Fruit fly (Drosophila melanogaster) whole organism, prepupa: Measurements from ENCODE around the gene CG9396.

Experiments used
- Blimp-1 ChIP-seq: fragments of 200-800 bp; sonication (Bioruptor generic); optimal IDR thresholded peaks from 3 replicates; lab custom pipeline; 2017; ENCODE audit warnings: missing biosample characterization, missing genetic modification characterization, mild to moderate bottlenecking, moderate library complexity, missing genetic modification reagents
- CG10631 ChIP-seq: fragments of 200-800 bp; sonication (Bioruptor generic); optimal IDR thresholded peaks from 2 replicates; lab custom pipeline; 2016; ENCODE audit warnings: missing biosample characterization, missing genetic modification characterization
- CG11294 ChIP-seq: fragments of 200-800 bp; sonication (Bioruptor generic); IDR thresholded peaks from 2 replicates; pipeline ENCODE4 v1.3.6; 2022; ENCODE audit warnings: missing biosample characterization, missing genetic modification characterization
- CG15336 ChIP-seq: fragments of 200-800 bp; sonication (Bioruptor generic); IDR thresholded peaks from 2 replicates; pipeline ENCODE4 v1.3.6; 2022; ENCODE audit warnings: missing biosample characterization, missing genetic modification characterization
- CG1621 ChIP-seq: fragments of 200-800 bp; sonication (Bioruptor generic); optimal IDR thresholded peaks from 3 replicates; lab custom pipeline; 2018; ENCODE audit warnings: missing biosample characterization, mild to moderate bottlenecking, missing genetic modification characterization
- CG3032 ChIP-seq: fragments of 200-800 bp; optimal IDR thresholded peaks from 2 replicates; lab custom pipeline; 2019; ENCODE audit warnings: missing biosample characterization, mild to moderate bottlenecking, missing genetic modification characterization, moderate library complexity
- CG31627 ChIP-seq: fragments of 200-800 bp; sonication (Bioruptor generic); optimal IDR thresholded peaks from 3 replicates; lab custom pipeline; 2016; ENCODE audit warnings: missing biosample characterization, missing genetic modification characterization
- CG32006 ChIP-seq: fragments of 200-800 bp; sonication (Bioruptor generic); optimal IDR thresholded peaks from 3 replicates; lab custom pipeline; 2017; ENCODE audit warnings: missing biosample characterization, mild to moderate bottlenecking, missing genetic modification characterization
- CG34406 ChIP-seq: fragments of 200-800 bp; sonication (Bioruptor generic); optimal IDR thresholded peaks from 3 replicates; lab custom pipeline; 2016; ENCODE audit warnings: missing biosample characterization, missing genetic modification characterization
- CG3919 ChIP-seq: fragments of 200-800 bp; sonication (Bioruptor generic); optimal IDR thresholded peaks from 3 replicates; lab custom pipeline; 2016; ENCODE audit warnings: missing biosample characterization, missing genetic modification characterization
- CG4318 ChIP-seq: fragments of 200-800 bp; sonication (Bioruptor generic); optimal IDR thresholded peaks from 3 replicates; lab custom pipeline; 2017; ENCODE audit warnings: missing biosample characterization, mild to moderate bottlenecking, missing genetic modification characterization
- CG6163 ChIP-seq: fragments of 200-800 bp; sonication (Bioruptor generic); IDR thresholded peaks from 3 replicates; pipeline ENCODE4 v1.3.6; 2022; ENCODE audit warnings: missing biosample characterization, missing genetic modification characterization
- CG6276 ChIP-seq: fragments of 200-800 bp; sonication (Bioruptor generic); optimal IDR thresholded peaks from 2 replicates; lab custom pipeline; 2017; ENCODE audit warnings: missing biosample characterization, mild to moderate bottlenecking, missing genetic modification characterization
- CG6792 ChIP-seq: fragments of 200-800 bp; sonication (Bioruptor generic); optimal IDR thresholded peaks from 3 replicates; lab custom pipeline; 2016; ENCODE audit warnings: missing biosample characterization, missing genetic modification characterization
- CG6808 ChIP-seq: fragments of 200-800 bp; sonication (Bioruptor generic); optimal IDR thresholded peaks from 3 replicates; lab custom pipeline; 2017; ENCODE audit warnings: missing biosample characterization, missing genetic modification characterization, mild to moderate bottlenecking, moderate library complexity, missing genetic modification reagents
- CG7368 ChIP-seq: fragments of 200-800 bp; sonication (Bioruptor generic); optimal IDR thresholded peaks from 3 replicates; lab custom pipeline; 2016; ENCODE audit warnings: missing biosample characterization, missing genetic modification characterization
- CG8119 ChIP-seq: fragments of 200-800 bp; sonication (Bioruptor generic); IDR thresholded peaks from 3 replicates; pipeline ENCODE4 v1.3.6; 2022; ENCODE audit warnings: missing biosample characterization, missing genetic modification characterization
- CG8319 ChIP-seq: fragments of 200-800 bp; sonication (Bioruptor generic); optimal IDR thresholded peaks from 3 replicates; lab custom pipeline; 2016; ENCODE audit warnings: missing biosample characterization, missing genetic modification characterization
- CG8632 ChIP-seq: fragments of 200-800 bp; sonication (Bioruptor generic); optimal IDR thresholded peaks from 3 replicates; lab custom pipeline; 2016; ENCODE audit warnings: missing biosample characterization, missing genetic modification characterization
- Eip93F ChIP-seq: fragments of 200-800 bp; sonication (Bioruptor generic); optimal IDR thresholded peaks from 2 replicates; lab custom pipeline; 2016; ENCODE audit warnings: missing biosample characterization, mild to moderate bottlenecking, missing genetic modification characterization
- Ets21C ChIP-seq: fragments of 200-800 bp; sonication (Bioruptor generic); optimal IDR thresholded peaks from 3 replicates; lab custom pipeline; 2016; ENCODE audit warnings: missing biosample characterization, missing genetic modification characterization
- Ets96B ChIP-seq: fragments of 200-800 bp; optimal IDR thresholded peaks from 2 replicates; lab custom pipeline; 2019; ENCODE audit warnings: missing biosample characterization, mild to moderate bottlenecking, missing genetic modification characterization, moderate library complexity
- Gug ChIP-seq: fragments of 200-800 bp; sonication (Bioruptor generic); IDR thresholded peaks from 2 replicates; pipeline ENCODE4 v1.3.6; 2022; ENCODE audit warnings: missing biosample characterization, missing genetic modification characterization
- Hr38 ChIP-seq: sonication (Bioruptor generic); optimal IDR thresholded peaks from 2 replicates; lab custom pipeline; 2016; ENCODE audit warnings: missing biosample characterization, missing genetic modification characterization
- Hr39 ChIP-seq: fragments of 200-800 bp; sonication (Bioruptor generic); optimal IDR thresholded peaks from 2 replicates; lab custom pipeline; 2016; ENCODE audit warnings: missing biosample characterization, missing genetic modification characterization
- Hr4 ChIP-seq: fragments of 200-800 bp; sonication (Bioruptor generic); optimal IDR thresholded peaks from 3 replicates; lab custom pipeline; 2016; ENCODE audit warnings: missing biosample characterization, missing genetic modification characterization
- Lpt ChIP-seq: fragments of 200-800 bp; sonication (Bioruptor generic); optimal IDR thresholded peaks from 3 replicates; lab custom pipeline; 2016; ENCODE audit warnings: missing biosample characterization, missing genetic modification characterization
- Met ChIP-seq: fragments of 200-800 bp; sonication (Bioruptor generic); optimal IDR thresholded peaks from 3 replicates; lab custom pipeline; 2016; ENCODE audit warnings: missing biosample characterization, missing genetic modification characterization
- Sox14 ChIP-seq: fragments of 200-800 bp; sonication (Bioruptor generic); optimal IDR thresholded peaks from 3 replicates; lab custom pipeline; 2016; ENCODE audit warnings: missing biosample characterization, missing genetic modification characterization
- Sox15 ChIP-seq: fragments of 200-800 bp; sonication (Bioruptor generic); optimal IDR thresholded peaks from 3 replicates; lab custom pipeline; 2016; ENCODE audit warnings: missing biosample characterization, missing genetic modification characterization
- achi ChIP-seq: fragments of 200-800 bp; sonication (Bioruptor generic); optimal IDR thresholded peaks from 3 replicates; lab custom pipeline; 2016; ENCODE audit warnings: missing biosample characterization, missing genetic modification characterization
- acj6 ChIP-seq: fragments of 200-800 bp; sonication (Bioruptor generic); optimal IDR thresholded peaks from 3 replicates; lab custom pipeline; 2016; ENCODE audit warnings: missing biosample characterization, missing genetic modification characterization
- cyc ChIP-seq: fragments of 200-800 bp; sonication (Bioruptor generic); optimal IDR thresholded peaks from 3 replicates; lab custom pipeline; 2016; ENCODE audit warnings: missing biosample characterization, missing genetic modification characterization
- dac ChIP-seq: fragments of 200-800 bp; sonication (Bioruptor generic); optimal IDR thresholded peaks from 2 replicates; lab custom pipeline; 2017; ENCODE audit warnings: missing biosample characterization, mild to moderate bottlenecking, missing genetic modification characterization
- esn ChIP-seq: fragments of 200-800 bp; sonication (Bioruptor generic); optimal IDR thresholded peaks from 2 replicates; lab custom pipeline; 2016; ENCODE audit warnings: missing biosample characterization, mild to moderate bottlenecking, missing genetic modification characterization, moderate library complexity
- fd59A ChIP-seq: fragments of 200-800 bp; sonication (Bioruptor generic); optimal IDR thresholded peaks from 2 replicates; lab custom pipeline; 2017; ENCODE audit warnings: missing biosample characterization, mild to moderate bottlenecking, missing genetic modification characterization, missing genetic modification reagents
- fd85E ChIP-seq: fragments of 200-800 bp; sonication (Bioruptor generic); optimal IDR thresholded peaks from 3 replicates; lab custom pipeline; 2016; ENCODE audit warnings: missing biosample characterization, missing genetic modification characterization
- fkh ChIP-seq: fragments of 200-800 bp; sonication (Bioruptor generic); optimal IDR thresholded peaks from 3 replicates; lab custom pipeline; 2017; ENCODE audit warnings: missing biosample characterization, mild to moderate bottlenecking, missing genetic modification characterization, moderate library complexity
- lz ChIP-seq: fragments of 200-800 bp; sonication (Bioruptor generic); optimal IDR thresholded peaks from 3 replicates; lab custom pipeline; 2016; ENCODE audit warnings: missing biosample characterization, missing genetic modification characterization
- pdm3 ChIP-seq: fragments of 200-800 bp; sonication (Bioruptor generic); optimal IDR thresholded peaks from 3 replicates; lab custom pipeline; 2016; ENCODE audit warnings: missing biosample characterization, missing genetic modification characterization
- salr ChIP-seq, 2 experiments: fragments of 200-800 bp; sonication (Bioruptor generic); optimal IDR thresholded peaks; 3 replicates each; lab custom pipeline; 2016 to 2018; ENCODE audit warnings: missing biosample characterization in 2 of 2, missing genetic modification characterization in 2 of 2, mild to moderate bottlenecking in 1 of 2
- svp ChIP-seq: fragments of 200-800 bp; sonication (Bioruptor generic); peaks from one replicate; lab custom pipeline; 2016; ENCODE audit warnings: missing biosample characterization, missing genetic modification characterization
- topi ChIP-seq: fragments of 200-800 bp; sonication (Bioruptor generic); optimal IDR thresholded peaks from 3 replicates; lab custom pipeline; 2016; ENCODE audit warnings: missing biosample characterization, missing genetic modification characterization
- vri ChIP-seq: fragments of 200-800 bp; sonication (Bioruptor generic); optimal IDR thresholded peaks from 3 replicates; lab custom pipeline; 2016; ENCODE audit warnings: missing biosample characterization, mild to moderate bottlenecking, missing genetic modification characterization

Gene CG9396

dm6 chr3R:9559413-9560014, 11.9 kb downstream of the CG9396 start, which contains the start of the genes AP-1mu and MBD-like (continued):
- TF ChIP-seq Sox14 (GFP tag; lab: Kevin White, UChicago) = peak; percentile 78
- no peak for TF ChIP-seq CG8319
- 0 out of 2 replicates have a peak, but pooled peaks have one; percentile 13 for TF ChIP-seq CG15336 (GFP tag; lab: Robert Waterston, UW)
- TF ChIP-seq CG8632 (GFP tag; lab: Kevin White, UChicago) = no peak
- TF ChIP-seq Blimp-1 (GFP tag; lab: Kevin White, UChicago) = peak; percentile 31
- no peak for TF ChIP-seq CG7368 (GFP tag; lab: Kevin White, UChicago)
- TF ChIP-seq CG3032 (tag; lab: Kevin White, UChicago) = peak; percentile 68
- TF ChIP-seq CG10631 (GFP tag; lab: Kevin White, UChicago) = peak; percentile 72
- peak; percentile 67 for TF ChIP-seq CG3919 (GFP tag; lab: Kevin White, UChicago)
- no peak for TF ChIP-seq Hr4 (GFP tag; lab: Kevin White, UChicago)
- TF ChIP-seq CG1621 (tag; lab: Kevin White, UChicago) = peak; percentile 58
- TF ChIP-seq lz (GFP tag; lab: Kevin White, UChicago) = peak; percentile 78
- peak; percentile 75 for TF ChIP-seq Hr39 (GFP tag; lab: Kevin White, UChicago)
- no peak for TF ChIP-seq Met (GFP tag; lab: Kevin White, UChicago)
- TF ChIP-seq CG6792 (GFP tag; lab: Kevin White, UChicago) = peak; percentile 45
- no peak for TF ChIP-seq fkh (GFP tag; lab: Kevin White, UChicago)
- TF ChIP-seq esn (GFP tag; lab: Kevin White, UChicago) = peak; percentile 73
- TF ChIP-seq topi (GFP tag; lab: Kevin White, UChicago) = peak; percentile 67
- TF ChIP-seq salr (GFP tag; optimal IDR thresholded peaks at IDR 0.05; lab: Kevin White, UChicago) = no peak
- TF ChIP-seq CG6163 (GFP tag; lab: Robert Waterston, UW) = 0 out of 3 replicates have a peak, but pooled peaks have one; percentile 36
- peak; percentile 75 for TF ChIP-seq cyc (GFP tag; lab: Kevin White, UChicago)
- TF ChIP-seq, all 60 proteins: peak for 24

dm6 chr3R:9555334-9555974, 16.0 kb downstream of the CG9396 start, which contains the start of the genes CG9386 and BckdhA:
Gene CG9386, minus strand, starts transcription at chr3R:9555408.
Gene BckdhA, plus strand, starts transcription at chr3R:9555785.
- TF ChIP-seq Met (GFP tag; lab: Kevin White, UChicago) (no peak), achi (GFP tag; lab: Kevin White, UChicago) (peak; percentile 40), Hr38 (no peak), pdm3 (no peak), CG15336 (GFP tag; lab: Robert Waterston, UW) (peak; percentile 15; the same call in 1 of the 2 replicates), CG10631 (GFP tag; lab: Kevin White, UChicago) (peak; percentile 54), CG6808 (no peak), CG34406 (no peak), fd85E (GFP tag; lab: Kevin White, UChicago) (no peak), CG11294 (GFP tag; lab: Robert Waterston, UW) (no peak), topi (GFP tag; lab: Kevin White, UChicago) (peak; percentile 38), CG3919 (GFP tag; lab: Kevin White, UChicago) (peak; percentile 55), CG7368 (GFP tag; lab: Kevin White, UChicago) (no peak), CG1621 (tag; lab: Kevin White, UChicago) (no peak), Gug (GFP tag; lab: Robert Waterston, UW) (no peak; the same call in 1 of the 2 replicates), CG8119 (GFP tag; lab: Robert Waterston, UW) (no peak), Ets21C (GFP tag; lab: Kevin White, UChicago) (peak; percentile 30), salr (GFP tag; optimal IDR thresholded peaks at IDR 0.05; lab: Kevin White, UChicago) (no peak), Ets96B (tag; lab: Kevin White, UChicago) (no peak), Hr39 (GFP tag; lab: Kevin White, UChicago) (peak; percentile 44), Sox14 (GFP tag; lab: Kevin White, UChicago) (peak; percentile 25), vri (peak; percentile 97), acj6 (GFP tag; lab: Kevin White, UChicago) (peak; percentile 39), fd59A (GFP tag; lab: Kevin White, UChicago) (no peak), fkh (GFP tag; lab: Kevin White, UChicago) (no peak), CG8319 (no peak), CG31627 (GFP tag; lab: Kevin White, UChicago) (peak; percentile 58), cyc (GFP tag; lab: Kevin White, UChicago) (peak; percentile 38), svp (GFP tag; lab: Kevin White, UChicago) (no peak), Sox15 (GFP tag; lab: Kevin White, UChicago) (no peak), esn (GFP tag; lab: Kevin White, UChicago) (peak; percentile 67), lz (GFP tag; lab: Kevin White, UChicago) (peak; percentile 46), CG4318 (GFP tag; lab: Kevin White, UChicago) (no peak), CG32006 (GFP tag; lab: Kevin White, UChicago) (no peak), dac (GFP tag; lab: Kevin White, UChicago) (no peak), CG6276 (GFP tag; lab: Kevin White, UChicago) (no peak), Hr4 (GFP tag; lab: Kevin White, UChicago) (no peak), CG6163 (GFP tag; lab: Robert Waterston, UW) (no peak), Blimp-1 (GFP tag; lab: Kevin White, UChicago) (no peak), Eip93F (no peak), Lpt (GFP tag; lab: Kevin White, UChicago) (no peak)
